Worm (Caenorhabditis elegans) whole organism, L1 larva: Measurements from ENCODE around the gene F19C6.2.
A peak's percentile ranks its signal among the peaks of the same experiment; 100 is the strongest.

Experiments used
- C04F5.9 ChIP-seq: sonication (generic microtip); optimal IDR thresholded peaks from 2 replicates; lab custom pipeline; 2016; ENCODE audit warnings: missing genetic modification characterization, missing compliant biosample characterization
- C34B4.2 ChIP-seq: sonication (generic microtip); optimal IDR thresholded peaks from 2 replicates; lab custom pipeline; 2017; ENCODE audit warnings: mild to moderate bottlenecking, missing genetic modification characterization, missing compliant biosample characterization
- Y116A8C.19 ChIP-seq: sonication (generic microtip); optimal IDR thresholded peaks from 2 replicates; lab custom pipeline; 2016; ENCODE audit warnings: missing compliant biosample characterization, missing genetic modification characterization, borderline replicate concordance
- alr-1 ChIP-seq: fragments of 200-800 bp; sonication (Bioruptor generic); optimal IDR thresholded peaks from 2 replicates; lab custom pipeline; 2018; ENCODE audit warnings: borderline replicate concordance, mild to moderate bottlenecking, missing genetic modification characterization, missing compliant biosample characterization
- ama-1 ChIP-seq: fragments of 150-350 bp; optimal IDR thresholded peaks from 2 replicates; lab custom pipeline; 2014
- ceh-63 ChIP-seq: fragments of 200-800 bp; sonication (Bioruptor generic); optimal IDR thresholded peaks from 2 replicates; lab custom pipeline; 2018; ENCODE audit warnings: mild to moderate bottlenecking, missing genetic modification characterization, missing compliant biosample characterization
- ceh-90 ChIP-seq: sonication (generic microtip); optimal IDR thresholded peaks from 2 replicates; lab custom pipeline; 2016; ENCODE audit warnings: missing genetic modification characterization, missing compliant biosample characterization
- ces-1 ChIP-seq: fragments of 150-350 bp; optimal IDR thresholded peaks from 2 replicates; lab custom pipeline; 2014; ENCODE audit warnings: missing biosample characterization, missing genetic modification reagents, missing genetic modification characterization
- dpl-1 ChIP-seq, 3 experiments: fragments of 150-350 bp in 2 of 3; sonication (generic microtip) in 1 of 3; optimal IDR thresholded peaks; 2 replicates each; lab custom pipeline; 2014 to 2017; ENCODE audit warnings: missing biosample characterization in 3 of 3, missing genetic modification characterization in 3 of 3, missing genetic modification reagents in 3 of 3
- dsc-1 ChIP-seq: sonication (generic microtip); optimal IDR thresholded peaks from 2 replicates; lab custom pipeline; 2016; ENCODE audit warnings: mild to moderate bottlenecking, missing genetic modification characterization, missing compliant biosample characterization
- efl-3 ChIP-seq: fragments of 200-800 bp; sonication (Bioruptor generic); optimal IDR thresholded peaks from 2 replicates; lab custom pipeline; 2018; ENCODE audit warnings: mild to moderate bottlenecking, missing genetic modification characterization, missing compliant biosample characterization
- egl-13 ChIP-seq: sonication (generic microtip); optimal IDR thresholded peaks from 2 replicates; lab custom pipeline; 2016; ENCODE audit warnings: missing genotype, missing genetic modification reagents, missing genetic modification characterization, missing compliant biosample characterization
- elt-2 ChIP-seq: sonication (generic microtip); optimal IDR thresholded peaks from 2 replicates; lab custom pipeline; 2016; ENCODE audit warnings: missing genetic modification characterization, mild to moderate bottlenecking, inconsistent platforms, missing compliant biosample characterization, missing genetic modification reagents
- elt-3 ChIP-seq, 6 experiments: fragments of 150-350 bp in 1 of 6; sonication (generic microtip); optimal IDR thresholded peaks; 2 replicates each; lab custom pipeline; 2017 to 2018; ENCODE audit warnings: missing biosample characterization in 6 of 6, missing genetic modification characterization in 6 of 6, inconsistent platforms in 1 of 6
- ets-5 ChIP-seq: fragments of 200-800 bp; sonication (Bioruptor generic); IDR thresholded peaks from 2 replicates; pipeline ENCODE4 v1.3.6; 2022; ENCODE audit warnings: missing genetic modification characterization, missing compliant biosample characterization
- fkh-4 ChIP-seq: sonication (generic microtip); optimal IDR thresholded peaks from 2 replicates; lab custom pipeline; 2016; ENCODE audit warnings: missing compliant biosample characterization, missing genetic modification characterization, borderline replicate concordance
- fkh-8 ChIP-seq: sonication (generic microtip); optimal IDR thresholded peaks from 2 replicates; lab custom pipeline; 2016; ENCODE audit warnings: mild to moderate bottlenecking, missing genetic modification characterization, missing compliant biosample characterization
- grh-1 ChIP-seq: fragments of 200-800 bp; sonication (Bioruptor generic); IDR thresholded peaks from 2 replicates; pipeline ENCODE4 v1.3.6; 2022; ENCODE audit warnings: missing genetic modification reagents, missing genetic modification characterization, missing compliant biosample characterization
- hlh-17 ChIP-seq: fragments of 200-800 bp; sonication (Bioruptor generic); optimal IDR thresholded peaks from 2 replicates; lab custom pipeline; 2018; ENCODE audit warnings: missing genetic modification characterization, mild to moderate bottlenecking, missing compliant biosample characterization, moderate library complexity, borderline replicate concordance
- hlh-4 ChIP-seq: sonication (generic microtip); optimal IDR thresholded peaks from 2 replicates; lab custom pipeline; 2016; ENCODE audit warnings: mild to moderate bottlenecking, missing genetic modification characterization, missing compliant biosample characterization
- hpl-2 ChIP-seq: fragments of 150-350 bp; optimal IDR thresholded peaks from 2 replicates; lab custom pipeline; 2014; ENCODE audit warnings: missing biosample characterization, missing genetic modification reagents, missing genetic modification characterization
- jun-1 ChIP-seq: fragments of 150-350 bp; optimal IDR thresholded peaks from 2 replicates; lab custom pipeline; 2014; ENCODE audit warnings: missing biosample characterization, missing genetic modification reagents, missing genetic modification characterization
- lin-13 ChIP-seq: fragments of 150-350 bp; optimal IDR thresholded peaks from 2 replicates; lab custom pipeline; 2014; ENCODE audit warnings: missing biosample characterization, missing genetic modification reagents, missing genetic modification characterization
- lin-14 ChIP-seq: fragments of 200-800 bp; sonication (Bioruptor generic); optimal IDR thresholded peaks from 2 replicates; lab custom pipeline; 2018; ENCODE audit warnings: mild to moderate bottlenecking, missing genetic modification characterization, moderate library complexity, missing compliant biosample characterization
- lin-15B ChIP-seq: fragments of 150-350 bp; sonication (generic microtip); optimal IDR thresholded peaks from 3 replicates; lab custom pipeline; 2014; ENCODE audit warnings: missing biosample characterization, missing genetic modification characterization
- lin-35 ChIP-seq, 2 experiments: fragments of 150-350 bp; optimal IDR thresholded peaks; 2 replicates each; lab custom pipeline; 2014; ENCODE audit warnings: missing biosample characterization in 2 of 2, missing genetic modification characterization in 2 of 2, missing genetic modification reagents in 2 of 2
- lir-3 ChIP-seq: sonication (generic microtip); optimal IDR thresholded peaks from 2 replicates; lab custom pipeline; 2016; ENCODE audit warnings: mild to moderate bottlenecking, missing genetic modification characterization, moderate library complexity, missing compliant biosample characterization; ENCODE audit not compliant: poor library complexity
- lsy-2 ChIP-seq, 2 experiments: fragments of 150-350 bp; optimal IDR thresholded peaks; 2 replicates each; lab custom pipeline; 2014; ENCODE audit warnings: missing biosample characterization in 2 of 2, missing genetic modification characterization in 2 of 2
- mdl-1 ChIP-seq, 2 experiments: fragments of 150-350 bp; optimal IDR thresholded peaks; 2 replicates each; lab custom pipeline; 2014 to 2017; ENCODE audit warnings: missing biosample characterization in 2 of 2, missing genetic modification characterization in 2 of 2, inconsistent platforms in 1 of 2
- mef-2 ChIP-seq: fragments of 150-350 bp; optimal IDR thresholded peaks from 2 replicates; lab custom pipeline; 2014; ENCODE audit warnings: missing biosample characterization, missing genetic modification characterization
- nhr-11 ChIP-seq: fragments of 150-350 bp; optimal IDR thresholded peaks from 2 replicates; lab custom pipeline; 2014; ENCODE audit warnings: missing biosample characterization, missing genetic modification characterization
- nhr-19 ChIP-seq: fragments of 200-800 bp; sonication (Bioruptor generic); conservative IDR thresholded peaks from 2 replicates; pipeline ENCODE4 v1.3.6; 2022; ENCODE audit warnings: missing genetic modification characterization, missing compliant biosample characterization
- nhr-20 ChIP-seq: sonication (generic microtip); optimal IDR thresholded peaks from 2 replicates; lab custom pipeline; 2016; ENCODE audit warnings: mild to moderate bottlenecking, missing genetic modification characterization, missing compliant biosample characterization
- nhr-28 ChIP-seq: fragments of 150-350 bp; optimal IDR thresholded peaks from 2 replicates; lab custom pipeline; 2014; ENCODE audit warnings: missing biosample characterization, missing genetic modification characterization
- nhr-76 ChIP-seq: sonication (generic microtip); optimal IDR thresholded peaks from 2 replicates; lab custom pipeline; 2017; ENCODE audit warnings: missing biosample characterization, missing genetic modification characterization
- nhr-84 ChIP-seq: sonication (generic microtip); optimal IDR thresholded peaks from 2 replicates; lab custom pipeline; 2017; ENCODE audit warnings: missing biosample characterization, missing genetic modification characterization
- nhr-85 ChIP-seq: sonication (generic microtip); peaks from one replicate; lab custom pipeline; 2016; ENCODE audit warnings: missing genetic modification characterization, inconsistent platforms, missing compliant biosample characterization
- nhr-90 ChIP-seq: sonication (generic microtip); optimal IDR thresholded peaks from 2 replicates; lab custom pipeline; 2016; ENCODE audit warnings: mild to moderate bottlenecking, missing genetic modification characterization, missing compliant biosample characterization; ENCODE audit not compliant: poor library complexity
- pag-3 ChIP-seq: sonication (generic microtip); optimal IDR thresholded peaks from 2 replicates; lab custom pipeline; 2017; ENCODE audit warnings: missing genetic modification characterization, mild to moderate bottlenecking, missing compliant biosample characterization, antibody characterized with exemption, borderline replicate concordance; ENCODE audit not compliant: insufficient read depth
- pax-3 ChIP-seq: fragments of 200-800 bp; sonication (Bioruptor generic); optimal IDR thresholded peaks from 2 replicates; lab custom pipeline; 2018; ENCODE audit warnings: mild to moderate bottlenecking, missing genetic modification characterization, moderate library complexity, missing compliant biosample characterization
- sox-4 ChIP-seq: sonication (generic microtip); optimal IDR thresholded peaks from 2 replicates; lab custom pipeline; 2016; ENCODE audit warnings: missing genetic modification characterization, missing compliant biosample characterization
- sup-37 ChIP-seq: fragments of 200-800 bp; sonication (Bioruptor generic); optimal IDR thresholded peaks from 2 replicates; lab custom pipeline; 2018; ENCODE audit warnings: mild to moderate bottlenecking, missing genetic modification characterization, missing compliant biosample characterization
- swsn-7 ChIP-seq: sonication (generic microtip); optimal IDR thresholded peaks from 2 replicates; lab custom pipeline; 2016; ENCODE audit warnings: missing genetic modification characterization, missing compliant biosample characterization
- tlp-1 ChIP-seq: fragments of 150-350 bp; optimal IDR thresholded peaks from 2 replicates; lab custom pipeline; 2014; ENCODE audit warnings: missing biosample characterization, missing genetic modification characterization
- unc-130 ChIP-seq: fragments of 150-350 bp; optimal IDR thresholded peaks from 2 replicates; lab custom pipeline; 2017; ENCODE audit warnings: missing biosample characterization, missing genetic modification characterization, inconsistent platforms
- unc-30 ChIP-seq: sonication (generic microtip); optimal IDR thresholded peaks from 2 replicates; lab custom pipeline; 2017; ENCODE audit warnings: missing biosample characterization, missing genetic modification characterization
- unc-86 ChIP-seq: sonication (generic microtip); optimal IDR thresholded peaks from 2 replicates; lab custom pipeline; 2016; ENCODE audit warnings: missing genetic modification characterization, missing compliant biosample characterization
- unc-98 ChIP-seq: fragments of 200-800 bp; sonication (Bioruptor generic); IDR thresholded peaks from 2 replicates; pipeline ENCODE4 v1.3.6; 2022; ENCODE audit warnings: missing genetic modification characterization, missing compliant biosample characterization
- zip-4 ChIP-seq: fragments of 200-800 bp; sonication (Bioruptor generic); optimal IDR thresholded peaks from 2 replicates; lab custom pipeline; 2018; ENCODE audit warnings: mild to moderate bottlenecking, missing genetic modification characterization, moderate library complexity, missing compliant biosample characterization
- ztf-11 ChIP-seq, 2 experiments: sonication (generic microtip); optimal IDR thresholded peaks; 2 replicates each; lab custom pipeline; 2016 to 2017; ENCODE audit warnings: missing genetic modification characterization in 2 of 2, missing biosample characterization in 1 of 2, missing compliant biosample characterization in 1 of 2
- ztf-4 ChIP-seq: fragments of 150-350 bp; optimal IDR thresholded peaks from 2 replicates; lab custom pipeline; 2014; ENCODE audit warnings: missing biosample characterization, missing genetic modification characterization

The F19C6.2 gene

ce11 chrX:9999599-10000201 lies 1.0 kb upstream of the F19C6.2 start:
- TF ChIP-seq pax-3 (peak; percentile 72), nhr-90 (tag; lab: Kevin White, UChicago) (peak; percentile 38), lsy-2 (tag; optimal IDR thresholded peaks at IDR 0.05; lab: Kevin White, UChicago) (peak; percentile 62 to 72), unc-98 (GFP tag; lab: Robert Waterston, UW) (no peak), unc-30 (tag; lab: Kevin White, UChicago) (no peak), lin-14 (peak; percentile 98), ceh-90 (no peak), lin-13 (peak; percentile 30), dpl-1 (GFP tag; optimal IDR thresholded peaks at IDR 0.05; lab: Kevin White, UChicago) (peak in 2 of 3 experiments; percentile 21 to 25), mdl-1 (tag; optimal IDR thresholded peaks at IDR 0.05; lab: Kevin White, UChicago) (peak in 1 of 2 experiments; percentile 76), unc-86 (tag; lab: Kevin White, UChicago) (peak; percentile 71), sox-4 (tag; lab: Kevin White, UChicago) (no peak), hpl-2 (GFP tag; lab: Kevin White, UChicago) (no peak), mef-2 (tag; lab: Kevin White, UChicago) (no peak), nhr-76 (tag; lab: Kevin White, UChicago) (no peak), nhr-20 (tag; lab: Kevin White, UChicago) (peak; percentile 77), jun-1 (tag; lab: Kevin White, UChicago) (no peak), nhr-11 (tag; lab: Kevin White, UChicago) (no peak), hlh-17 (GFP tag; lab: Kevin White, UChicago) (no peak), ceh-63 (no peak), lin-15B (no peak), Y116A8C.19 (no peak), tlp-1 (tag; lab: Kevin White, UChicago) (no peak), lin-35 (GFP tag; optimal IDR thresholded peaks at IDR 0.05; lab: Kevin White, UChicago) (peak; percentile 33 to 57), lir-3 (tag; lab: Kevin White, UChicago) (peak; percentile 20), fkh-4 (peak; percentile 57), C04F5.9 (no peak), elt-3 (tag; optimal IDR thresholded peaks at IDR 0.05; lab: Kevin White, UChicago) (peak in 2 of 6 experiments; percentile 35 to 51), swsn-7 (tag; lab: Kevin White, UChicago) (peak; percentile 79), hlh-4 (tag; lab: Kevin White, UChicago) (no peak), ets-5 (no peak), ztf-11 (tag; optimal IDR thresholded peaks at IDR 0.05; lab: Kevin White, UChicago) (peak in 1 of 2 experiments; percentile 24), nhr-85 (tag; lab: Kevin White, UChicago) (peak; percentile 92), dsc-1 (peak; percentile 74), pag-3 (tag; lab: Kevin White, UChicago) (no peak), unc-130 (tag; lab: Kevin White, UChicago) (no peak), fkh-8 (tag; lab: Kevin White, UChicago) (peak; percentile 88), nhr-19 (peak; percentile 70), efl-3 (GFP tag; lab: Kevin White, UChicago) (no peak), ces-1 (GFP tag; lab: Kevin White, UChicago) (no peak), egl-13 (peak; percentile 54), grh-1 (peak; percentile 58), nhr-28 (tag; lab: Kevin White, UChicago) (no peak), ztf-4 (tag; lab: Kevin White, UChicago) (peak; percentile 67), ama-1 (lab: Kevin White, UChicago) (no peak), zip-4 (GFP tag; lab: Kevin White, UChicago) (no peak), sup-37 (peak; percentile 4), alr-1 (tag; lab: Kevin White, UChicago) (no peak), nhr-84 (tag; lab: Kevin White, UChicago) (no peak), C34B4.2 (tag; lab: Kevin White, UChicago) (no peak), elt-2 (tag; lab: Kevin White, UChicago) (no peak)
